Worm (Caenorhabditis elegans): ENCODE results near the gene Y47D7A.11.
A peak's percentile ranks its signal among the peaks of the same experiment; 100 is the strongest.

Gene Y47D7A.11

DNA sequence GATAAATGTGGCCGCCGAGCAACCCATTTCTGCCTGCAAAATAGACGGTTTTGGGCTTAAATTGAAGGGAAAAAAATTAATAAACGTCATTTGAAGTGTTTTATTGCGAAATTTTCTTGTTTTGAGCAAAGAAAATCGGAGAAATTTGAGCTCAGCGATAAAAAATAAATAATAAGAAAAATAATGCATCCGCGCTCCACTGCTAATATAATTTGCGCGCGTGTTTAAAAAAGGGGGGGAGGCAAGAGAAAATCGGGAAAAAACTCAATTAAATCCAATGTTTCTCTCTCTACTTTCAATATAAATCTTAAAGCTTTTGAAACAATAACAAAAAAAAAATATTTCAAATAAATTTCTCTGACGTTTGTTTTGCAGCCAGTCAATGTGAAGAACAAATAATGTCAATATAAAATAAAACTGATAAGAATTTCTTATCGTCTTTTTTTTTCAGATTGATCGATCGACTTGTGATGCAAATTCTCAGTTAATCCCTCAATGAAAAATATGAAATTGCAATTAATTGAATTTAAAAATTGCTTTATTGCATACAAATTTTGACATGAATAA lies 22.5 kb upstream of the Y47D7A.11 start, which contains the start of gene rft-2 (continued):
- no peak for TF ChIP-seq fos-1 (tag; optimal IDR thresholded peaks at IDR 0.05)
- no peak for TF ChIP-seq mdl-1 (tag; optimal IDR thresholded peaks at IDR 0.05)
- peak; percentile 65 for TF ChIP-seq elt-2 (tag; optimal IDR thresholded peaks at IDR 0.05)
- TF ChIP-seq ztf-11 (tag; optimal IDR thresholded peaks at IDR 0.05) = no peak
- no peak for TF ChIP-seq aly-2 (tag; optimal IDR thresholded peaks at IDR 0.05)
- no peak for TF ChIP-seq ceh-9 (tag; optimal IDR thresholded peaks at IDR 0.05)
- no peak for TF ChIP-seq nhr-28 (tag; optimal IDR thresholded peaks at IDR 0.05)
- TF ChIP-seq R02D3.7 (tag; optimal IDR thresholded peaks at IDR 0.05) = peak; percentile 14
- TF ChIP-seq unc-39 (tag; optimal IDR thresholded peaks at IDR 0.05) = no peak
- TF ChIP-seq nhr-76 (tag; optimal IDR thresholded peaks at IDR 0.05) = no peak
- no peak for TF ChIP-seq unc-62 (GFP tag; optimal IDR thresholded peaks at IDR 0.05)
- TF ChIP-seq fkh-10 (GFP tag; optimal IDR thresholded peaks at IDR 0.05) = no peak

DNA sequence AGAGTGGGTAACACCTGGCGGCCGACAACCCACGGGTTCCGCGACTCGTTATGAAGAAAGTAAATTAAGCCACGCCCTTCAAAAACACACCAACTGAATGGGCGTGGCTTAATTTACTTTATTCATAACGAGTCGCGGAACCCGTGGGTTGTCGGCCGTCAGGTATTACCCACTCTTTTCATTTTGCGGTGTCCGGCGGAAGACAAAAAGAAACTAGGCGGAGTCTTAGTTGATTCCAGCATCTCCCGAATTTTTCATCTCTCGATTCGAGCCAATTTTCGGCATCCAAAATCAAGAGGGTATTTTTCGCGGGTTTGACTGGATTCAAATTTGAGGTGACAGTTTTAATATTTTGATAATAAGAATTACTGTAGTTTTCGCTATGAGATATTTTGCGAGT lies 19.5 kb upstream of the Y47D7A.11 start:
- no peak for TF ChIP-seq nhr-77 (tag; optimal IDR thresholded peaks at IDR 0.05)
- TF ChIP-seq sea-2 (GFP tag; optimal IDR thresholded peaks at IDR 0.05) = no peak
- TF ChIP-seq elt-3 (tag; optimal IDR thresholded peaks at IDR 0.05) = no peak
- no peak for TF ChIP-seq ztf-4 (tag; optimal IDR thresholded peaks at IDR 0.05)
- TF ChIP-seq pha-4 (tag; optimal IDR thresholded peaks at IDR 0.05) = no peak
- TF ChIP-seq nhr-12 (tag; optimal IDR thresholded peaks at IDR 0.05) = no peak
- TF ChIP-seq fkh-10 (GFP tag; optimal IDR thresholded peaks at IDR 0.05) = no peak
- no peak for TF ChIP-seq R02D3.7 (tag; optimal IDR thresholded peaks at IDR 0.05)
- TF ChIP-seq ceh-16 (tag; optimal IDR thresholded peaks at IDR 0.05) = no peak
- TF ChIP-seq nhr-43 (tag; optimal IDR thresholded peaks at IDR 0.05; ENCODE audit: poor library complexity, severe bottlenecking) = no peak
- no peak for TF ChIP-seq elt-2 (tag; optimal IDR thresholded peaks at IDR 0.05)
- no peak for TF ChIP-seq elt-1 (tag; optimal IDR thresholded peaks at IDR 0.05)
- no peak for TF ChIP-seq nhr-25 (tag; optimal IDR thresholded peaks at IDR 0.05)
- TF ChIP-seq ceh-9 (tag; optimal IDR thresholded peaks at IDR 0.05) = no peak
- TF ChIP-seq lsy-12 (tag; optimal IDR thresholded peaks at IDR 0.05) = no peak

DNA sequence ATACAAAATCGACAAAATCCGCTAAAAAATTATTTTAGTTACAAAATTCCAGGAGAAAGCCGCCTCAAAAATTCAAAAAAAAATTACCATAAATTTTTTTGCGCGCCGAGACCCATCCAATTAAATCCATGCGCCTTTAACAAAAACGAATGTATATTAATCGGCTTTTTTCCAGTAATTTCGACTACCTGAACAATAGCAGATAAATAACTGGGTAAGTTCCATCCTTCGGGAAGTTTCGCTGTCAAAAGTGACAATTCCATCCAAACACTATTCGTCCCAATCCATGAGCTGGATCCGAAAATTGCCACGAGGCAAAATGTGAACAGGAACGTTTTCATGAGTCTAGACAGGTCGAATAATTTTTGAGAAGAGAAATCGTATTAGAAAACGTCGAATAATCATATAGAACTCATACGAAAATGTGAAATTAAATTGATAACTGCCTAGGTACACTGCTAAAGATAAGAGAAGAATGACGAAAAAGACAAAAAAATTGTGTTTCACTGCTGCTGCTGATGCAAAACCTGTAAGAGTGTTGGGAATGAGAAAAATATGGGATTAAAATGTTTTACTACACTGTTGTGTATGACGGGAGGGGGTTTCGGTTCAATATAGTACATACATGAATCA lies 14.8 kb upstream of the Y47D7A.11 start, which contains the start of gene rft-1:
Gene rft-1 (minus strand): TSS at position 475 of the 633 bp plus-strand sequence.
- peak; percentile 50 for TF ChIP-seq elt-2 (tag; optimal IDR thresholded peaks at IDR 0.05)
- TF ChIP-seq pqm-1 (tag; optimal IDR thresholded peaks at IDR 0.05) = peak; percentile 12
- TF ChIP-seq sea-2 (GFP tag; optimal IDR thresholded peaks at IDR 0.05) = no peak
- TF ChIP-seq eor-1 (tag; optimal IDR thresholded peaks at IDR 0.05) = no peak

DNA sequence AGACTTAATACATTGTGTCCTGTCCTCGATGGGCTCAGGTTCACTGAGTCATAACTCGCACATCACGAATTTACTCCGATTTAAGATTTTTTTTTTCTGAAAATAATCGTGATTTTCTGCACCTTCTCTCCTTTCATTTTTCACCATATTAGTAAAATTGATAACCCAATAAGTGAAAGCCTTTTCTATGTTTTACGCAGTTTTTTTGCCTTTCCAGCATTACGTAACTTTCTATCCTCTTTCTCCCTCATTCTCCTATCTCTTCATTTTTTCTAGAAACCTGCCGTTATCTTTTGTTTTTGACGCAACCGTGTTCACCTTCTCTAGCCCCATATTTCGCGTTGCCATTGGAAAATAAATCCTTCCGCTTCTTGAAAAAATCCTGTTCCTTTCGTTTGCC lies 9.1 kb upstream of the Y47D7A.11 start:
- TF ChIP-seq unc-62 (GFP tag; optimal IDR thresholded peaks at IDR 0.05) = no peak
- peak; percentile 43 for TF ChIP-seq nhr-25 (tag; optimal IDR thresholded peaks at IDR 0.05)
- TF ChIP-seq elt-2 (tag; optimal IDR thresholded peaks at IDR 0.05) = no peak

DNA sequence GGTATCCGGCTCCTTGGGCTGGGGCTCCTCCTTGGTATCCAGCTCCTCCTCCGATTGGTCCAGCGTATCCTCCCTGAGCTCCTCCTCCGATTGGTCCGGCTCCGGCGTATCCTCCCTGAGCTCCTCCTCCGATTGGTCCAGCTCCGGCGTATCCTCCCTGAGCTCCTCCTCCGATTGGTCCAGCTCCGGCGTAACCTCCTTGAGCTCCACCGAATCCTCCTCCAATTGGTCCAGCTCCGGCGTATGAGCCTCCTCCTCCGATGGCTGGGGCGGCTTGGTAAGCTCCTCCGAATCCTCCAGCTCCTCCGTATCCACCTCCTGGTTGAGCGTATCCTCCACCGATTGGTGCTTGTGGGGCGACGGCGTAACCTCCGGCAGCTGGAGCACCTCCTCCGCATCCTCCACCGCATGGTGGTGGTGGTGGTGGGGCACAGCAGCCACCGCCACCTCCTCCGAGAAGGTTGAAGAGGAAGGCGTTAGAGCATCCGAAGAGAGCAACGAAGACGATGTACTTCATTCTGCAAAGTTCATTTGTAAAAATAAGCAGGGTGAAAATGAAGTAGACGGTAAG lies 7.4 kb upstream of the Y47D7A.11 start, which contains the start of gene Y47D7A.13:
Gene Y47D7A.13 (minus strand): TSS at position 517 of the 571 bp plus-strand sequence.
- no peak for TF ChIP-seq fos-1 (tag; optimal IDR thresholded peaks at IDR 0.05)
- TF ChIP-seq nhr-25 (tag; optimal IDR thresholded peaks at IDR 0.05) = peak; percentile 31

DNA sequence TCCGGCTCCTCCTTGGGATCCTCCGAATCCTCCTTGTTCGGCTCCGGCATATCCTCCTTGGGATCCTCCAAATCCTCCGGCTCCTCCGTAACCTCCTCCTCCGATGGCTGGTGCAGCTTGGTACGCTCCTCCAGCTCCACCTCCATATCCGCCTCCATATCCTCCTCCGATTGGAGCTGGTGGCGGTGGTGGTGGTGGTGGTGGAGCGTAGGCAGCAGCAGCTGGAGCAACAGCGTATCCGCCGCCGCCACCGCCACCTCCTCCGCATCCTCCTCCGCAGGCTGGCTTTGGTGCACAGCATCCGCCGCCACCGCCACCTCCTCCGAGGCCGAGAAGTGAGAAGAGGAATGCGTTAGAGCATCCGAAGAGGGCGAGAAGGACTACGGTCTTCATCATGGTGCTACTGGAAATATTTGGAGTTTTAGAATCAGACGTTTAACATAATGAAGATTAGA lies 4.7 kb upstream of the Y47D7A.11 start, which contains the start of gene Y47D7A.15:
Gene Y47D7A.15 (minus strand): TSS at position 405 of the 455 bp plus-strand sequence.
- no peak for TF ChIP-seq ama-1 (optimal IDR thresholded peaks at IDR 0.05)
- no peak for TF ChIP-seq nhr-77 (tag; optimal IDR thresholded peaks at IDR 0.05)
- TF ChIP-seq ceh-9 (tag; optimal IDR thresholded peaks at IDR 0.05) = no peak
- TF ChIP-seq nhr-237 (tag; optimal IDR thresholded peaks at IDR 0.05) = no peak
- no peak for TF ChIP-seq nhr-23 (tag; optimal IDR thresholded peaks at IDR 0.05)
- no peak for TF ChIP-seq R02D3.7 (tag; optimal IDR thresholded peaks at IDR 0.05)
- TF ChIP-seq nhr-28 (tag; optimal IDR thresholded peaks at IDR 0.05) = no peak
- no peak for TF ChIP-seq mml-1 (tag; optimal IDR thresholded peaks at IDR 0.05)
- TF ChIP-seq eor-1 (tag; optimal IDR thresholded peaks at IDR 0.05) = no peak
- TF ChIP-seq sea-2 (GFP tag; optimal IDR thresholded peaks at IDR 0.05) = no peak
- no peak for TF ChIP-seq ceh-16 (tag; optimal IDR thresholded peaks at IDR 0.05)
- TF ChIP-seq unc-62 (GFP tag; optimal IDR thresholded peaks at IDR 0.05) = no peak
- TF ChIP-seq nfya-1 (tag; optimal IDR thresholded peaks at IDR 0.05; ENCODE audit: insufficient read depth) = no peak
- TF ChIP-seq lin-15B (tag; optimal IDR thresholded peaks at IDR 0.05) = no peak
- TF ChIP-seq lsy-12 (tag; optimal IDR thresholded peaks at IDR 0.05) = no peak
- no peak for TF ChIP-seq nhr-67 (tag; optimal IDR thresholded peaks at IDR 0.05)
- no peak for TF ChIP-seq skn-1 (tag; optimal IDR thresholded peaks at IDR 0.05)
- TF ChIP-seq ztf-4 (tag; optimal IDR thresholded peaks at IDR 0.05) = no peak

All from whole organism, L3 larva.